Worm (Caenorhabditis elegans): ENCODE data around the gene sre-46.

sre-46 gene

DNA sequence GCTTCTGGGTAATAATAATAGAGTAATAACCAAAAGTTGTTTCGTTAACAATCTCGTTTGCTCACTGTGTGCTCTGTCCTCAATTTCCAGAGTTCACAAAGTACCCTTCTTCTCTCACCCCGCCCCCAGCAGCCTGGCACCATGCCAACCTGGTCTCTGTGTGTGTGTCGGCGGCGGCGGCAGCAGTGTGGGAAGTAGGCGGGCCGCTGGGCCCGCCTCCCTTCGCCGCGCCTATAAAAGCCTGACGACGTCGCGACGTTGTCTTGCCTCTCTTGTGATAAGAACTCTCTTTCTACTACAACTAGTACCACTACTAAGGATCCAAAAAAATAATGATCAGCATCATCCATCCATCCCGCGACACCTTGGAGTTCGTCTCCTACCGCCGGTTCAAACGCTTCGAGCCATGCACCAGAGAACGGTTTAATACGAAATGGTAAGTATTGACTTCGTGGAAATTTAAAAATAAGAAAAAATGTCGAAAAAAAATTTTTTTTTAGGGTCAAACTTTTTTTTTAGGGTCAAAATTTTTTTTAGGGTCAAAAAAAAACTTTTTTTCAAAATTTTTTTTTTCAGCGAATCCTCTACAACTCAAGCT, 52.2 kb downstream of the sre-46 start, which contains the start of gene C31C9.7 (continued):
- TF ChIP-seq skn-1 (tag; optimal IDR thresholded peaks at IDR 0.05) (no peak), jun-1 (tag; optimal IDR thresholded peaks at IDR 0.05) (no peak), isw-1 (GFP tag; IDR thresholded peaks at IDR 0.05) (no peak), irx-1 (tag; optimal IDR thresholded peaks at IDR 0.05) (no peak), elt-2 (tag; optimal IDR thresholded peaks at IDR 0.05) (peak; percentile 43), dsc-1 (tag; optimal IDR thresholded peaks at IDR 0.05) (no peak), efl-1 (optimal IDR thresholded peaks at IDR 0.05) (no peak), efl-1 (GFP tag; optimal IDR thresholded peaks at IDR 0.05 in 1 of 2) (no peak), nhr-76 (tag; optimal IDR thresholded peaks at IDR 0.05) (no peak), dpl-1 (GFP tag; optimal IDR thresholded peaks at IDR 0.05) (no peak), unc-130 (tag; optimal IDR thresholded peaks at IDR 0.05) (no peak), sptf-1 (tag; optimal IDR thresholded peaks at IDR 0.05) (no peak), mef-2 (tag; optimal IDR thresholded peaks at IDR 0.05) (no peak), fkh-8 (tag; optimal IDR thresholded peaks at IDR 0.05) (no peak), aha-1 (tag; optimal IDR thresholded peaks at IDR 0.05) (no peak), C04F5.9 (tag; optimal IDR thresholded peaks at IDR 0.05) (no peak), mab-9 (GFP tag; IDR thresholded peaks at IDR 0.05) (no peak), ceh-90 (tag; optimal IDR thresholded peaks at IDR 0.05) (no peak), egl-13 (tag; optimal IDR thresholded peaks at IDR 0.05) (no peak), nhr-90 (tag; optimal IDR thresholded peaks at IDR 0.05; ENCODE audit: poor library complexity) (peak; percentile 29), grh-1 (GFP tag; IDR thresholded peaks at IDR 0.05) (no peak)

Data from whole organism, L1 larva.